Fruit fly (Drosophila melanogaster) whole organism, embryonic: ENCODE measurements around the gene Mec2.

ENCODE experiments used
- Aef1 ChIP-seq: fragments of 200-800 bp; sonication (Bioruptor generic); IDR thresholded peaks from 3 replicates; pipeline ENCODE4 v1.3.6; 2022; ENCODE audit warnings: missing biosample characterization, missing genetic modification characterization
- CG10274 ChIP-seq: fragments of 200-800 bp; sonication (Bioruptor generic); optimal IDR thresholded peaks from 3 replicates; lab custom pipeline; 2017; ENCODE audit warnings: missing biosample characterization, mild to moderate bottlenecking, missing genetic modification characterization
- CG12104 ChIP-seq: fragments of 200-800 bp; sonication (Bioruptor generic); optimal IDR thresholded peaks from 3 replicates; lab custom pipeline; 2016; ENCODE audit warnings: missing biosample characterization, missing genetic modification characterization
- CG13894 ChIP-seq: fragments of 200-800 bp; sonication (Bioruptor generic); optimal IDR thresholded peaks from 3 replicates; lab custom pipeline; 2018; ENCODE audit warnings: missing biosample characterization, mild to moderate bottlenecking, missing genetic modification characterization, moderate library complexity
- CG14710 ChIP-seq: fragments of 200-800 bp; sonication (Bioruptor generic); optimal IDR thresholded peaks from 3 replicates; lab custom pipeline; 2019; ENCODE audit warnings: missing biosample characterization, mild to moderate bottlenecking, missing genetic modification characterization, moderate library complexity
- CG15011 ChIP-seq: fragments of 200-800 bp; sonication (Bioruptor generic); optimal IDR thresholded peaks from 3 replicates; lab custom pipeline; 2018; ENCODE audit warnings: missing biosample characterization, mild to moderate bottlenecking, missing genetic modification characterization
- CG15696 ChIP-seq: fragments of 200-800 bp; sonication (Bioruptor generic); optimal IDR thresholded peaks from 2 replicates; lab custom pipeline; 2019; ENCODE audit warnings: missing biosample characterization, mild to moderate bottlenecking, missing genetic modification characterization, moderate library complexity
- CG1602 ChIP-seq: fragments of 200-800 bp; sonication (Bioruptor generic); optimal IDR thresholded peaks from 3 replicates; lab custom pipeline; 2016; ENCODE audit warnings: missing biosample characterization, missing genetic modification characterization
- CG17359 ChIP-seq: fragments of 200-800 bp; sonication (Bioruptor generic); optimal IDR thresholded peaks from 3 replicates; lab custom pipeline; 2018; ENCODE audit warnings: missing biosample characterization, mild to moderate bottlenecking, missing genetic modification characterization, moderate library complexity
- CG17385 ChIP-seq: fragments of 200-800 bp; sonication (Bioruptor generic); optimal IDR thresholded peaks from 3 replicates; lab custom pipeline; 2018; ENCODE audit warnings: missing biosample characterization, mild to moderate bottlenecking, missing genetic modification characterization
- CG2678 ChIP-seq: fragments of 200-800 bp; sonication (Bioruptor generic); optimal IDR thresholded peaks from 3 replicates; lab custom pipeline; 2019; ENCODE audit warnings: missing biosample characterization, mild to moderate bottlenecking, missing genetic modification characterization, moderate library complexity
- CG32767 ChIP-seq: fragments of 200-800 bp; sonication (Bioruptor generic); IDR thresholded peaks from 2 replicates; pipeline ENCODE4 v1.3.6; 2022; ENCODE audit warnings: missing biosample characterization, missing genetic modification characterization
- CG33213 ChIP-seq: fragments of 200-800 bp; sonication (Bioruptor generic); optimal IDR thresholded peaks from 3 replicates; lab custom pipeline; 2016; ENCODE audit warnings: missing biosample characterization, missing genetic modification characterization
- CG3726 ChIP-seq: fragments of 200-800 bp; sonication (Bioruptor generic); IDR thresholded peaks from 3 replicates; pipeline ENCODE4, ENCODE4 v1.3.6; 2022; ENCODE audit warnings: missing biosample characterization, missing genetic modification characterization
- CG4282 ChIP-seq: fragments of 200-800 bp; sonication (Bioruptor generic); optimal IDR thresholded peaks from 2 replicates; lab custom pipeline; 2016; ENCODE audit warnings: missing biosample characterization, missing genetic modification characterization
- CG4820 ChIP-seq: fragments of 200-800 bp; sonication (Bioruptor generic); optimal IDR thresholded peaks from 3 replicates; lab custom pipeline; 2016; ENCODE audit warnings: missing biosample characterization, missing genetic modification characterization
- CG5180 ChIP-seq: fragments of 200-800 bp; sonication (Bioruptor generic); optimal IDR thresholded peaks from 3 replicates; lab custom pipeline; 2017; ENCODE audit warnings: missing biosample characterization, missing genetic modification characterization, mild to moderate bottlenecking, moderate library complexity, missing genetic modification reagents
- CG7271 ChIP-seq: fragments of 200-800 bp; sonication (Bioruptor generic); optimal IDR thresholded peaks from 2 replicates; lab custom pipeline; 2018; ENCODE audit warnings: missing biosample characterization, mild to moderate bottlenecking, missing genetic modification characterization, moderate library complexity
- CG8290 ChIP-seq, 3 experiments: fragments of 200-800 bp; sonication (Bioruptor generic); optimal IDR thresholded peaks; 2 replicates each; lab custom pipeline; 2016 to 2019; ENCODE audit warnings: missing biosample characterization in 3 of 3, missing genetic modification characterization in 3 of 3, mild to moderate bottlenecking in 2 of 3, moderate library complexity in 1 of 3
- CG9727 ChIP-seq: fragments of 200-800 bp; sonication (Bioruptor generic); optimal IDR thresholded peaks from 3 replicates; lab custom pipeline; 2017; ENCODE audit warnings: missing biosample characterization, mild to moderate bottlenecking, missing genetic modification characterization
- CHES-1-like ChIP-seq: fragments of 200-800 bp; sonication (Bioruptor generic); optimal IDR thresholded peaks from 2 replicates; lab custom pipeline; 2016; ENCODE audit warnings: missing biosample characterization, missing genetic modification characterization
- CTCF ChIP-seq: fragments of 200-800 bp; sonication (Bioruptor generic); optimal IDR thresholded peaks from 2 replicates; lab custom pipeline; 2017; ENCODE audit warnings: missing biosample characterization, mild to moderate bottlenecking, missing genetic modification characterization, moderate library complexity
- Deaf1 ChIP-seq: fragments of 200-800 bp; optimal IDR thresholded peaks from 3 replicates; lab custom pipeline; 2019; ENCODE audit warnings: missing biosample characterization, mild to moderate bottlenecking, missing genetic modification characterization, moderate library complexity
- Dp ChIP-seq: fragments of 200-800 bp; sonication (Bioruptor generic); optimal IDR thresholded peaks from 2 replicates; lab custom pipeline; 2018; ENCODE audit warnings: missing biosample characterization, mild to moderate bottlenecking, missing genetic modification characterization, moderate library complexity
- Dref ChIP-seq: fragments of 200-800 bp; sonication (Bioruptor generic); IDR thresholded peaks from 2 replicates; pipeline ENCODE4 v1.3.6; 2022; ENCODE audit warnings: missing biosample characterization, missing genetic modification characterization
- Fer2 ChIP-seq: fragments of 200-800 bp; sonication (Bioruptor generic); optimal IDR thresholded peaks from 2 replicates; lab custom pipeline; 2018; ENCODE audit warnings: missing biosample characterization, mild to moderate bottlenecking, missing genetic modification characterization, moderate library complexity
- Hr51 ChIP-seq, 2 experiments: fragments of 200-800 bp; sonication (Bioruptor generic); optimal IDR thresholded peaks; 2 replicates in 1 of 2; 3 replicates in 1 of 2; lab custom pipeline; 2016 to 2018; ENCODE audit warnings: missing biosample characterization in 2 of 2, missing genetic modification characterization in 2 of 2, mild to moderate bottlenecking in 1 of 2, moderate library complexity in 1 of 2
- Mrtf ChIP-seq: fragments of 200-800 bp; sonication (Bioruptor generic); IDR thresholded peaks from 3 replicates; pipeline ENCODE4 v1.3.6; 2022; ENCODE audit warnings: missing biosample characterization, missing genetic modification characterization
- Opbp ChIP-seq: fragments of 200-800 bp; sonication (Bioruptor generic); IDR thresholded peaks from 3 replicates; pipeline ENCODE4 v1.3.6; 2022; ENCODE audit warnings: missing biosample characterization, missing genetic modification characterization; ENCODE audit not compliant: partially characterized antibody
- PHDP ChIP-seq: fragments of 200-800 bp; sonication (Bioruptor generic); optimal IDR thresholded peaks from 3 replicates; lab custom pipeline; 2018; ENCODE audit warnings: missing biosample characterization, mild to moderate bottlenecking, missing genetic modification characterization, moderate library complexity
- Six4 ChIP-seq: fragments of 200-800 bp; sonication (Bioruptor generic); optimal IDR thresholded peaks from 2 replicates; lab custom pipeline; 2016; ENCODE audit warnings: missing biosample characterization, missing genetic modification characterization
- Trl ChIP-seq, 3 experiments: fragments of >200 bp in 2 of 3; fragments of 200-800 bp in 1 of 3; sonication (Bioruptor generic) in 1 of 3; optimal IDR thresholded peaks; 2 replicates in 1 of 3; 3 replicates in 2 of 3; lab custom pipeline; 2016 to 2017; ENCODE audit warnings: missing biosample characterization in 1 of 3, missing genetic modification characterization in 1 of 3
- Usf ChIP-seq: fragments of 200-800 bp; sonication (Bioruptor generic); optimal IDR thresholded peaks from 2 replicates; lab custom pipeline; 2017; ENCODE audit warnings: missing genotype, missing biosample characterization, missing genetic modification characterization
- bowl ChIP-seq: fragments of 200-800 bp; sonication (Bioruptor generic); IDR thresholded peaks from 2 replicates; pipeline ENCODE4 v1.3.6; 2022; ENCODE audit warnings: missing biosample characterization, missing genetic modification characterization
- bsh ChIP-seq, 2 experiments: fragments of 200-800 bp; sonication (Bioruptor generic); optimal IDR thresholded peaks; 2 replicates each; lab custom pipeline; 2017 to 2018; ENCODE audit warnings: mild to moderate bottlenecking in 2 of 2, missing biosample characterization in 2 of 2, missing genetic modification characterization in 2 of 2, moderate library complexity in 1 of 2
- crp ChIP-seq, 2 experiments: fragments of 200-800 bp; sonication (Bioruptor generic); optimal IDR thresholded peaks; 2 replicates in 1 of 2; 3 replicates in 1 of 2; lab custom pipeline; 2017; ENCODE audit warnings: missing biosample characterization in 2 of 2, missing genetic modification characterization in 2 of 2, mild to moderate bottlenecking in 1 of 2, moderate library complexity in 1 of 2
- gcm2 ChIP-seq: fragments of 200-800 bp; sonication (Bioruptor generic); optimal IDR thresholded peaks from 2 replicates; lab custom pipeline; 2016; ENCODE audit warnings: missing biosample characterization, missing genetic modification characterization
- gsb ChIP-seq: fragments of 200-800 bp; sonication (Bioruptor generic); IDR thresholded peaks from 2 replicates; pipeline ENCODE4 v1.3.6; 2022; ENCODE audit warnings: missing biosample characterization, missing genetic modification characterization
- hbn ChIP-seq: fragments of 200-800 bp; sonication (Bioruptor generic); IDR thresholded peaks from 2 replicates; pipeline ENCODE4 v1.3.6; 2022; ENCODE audit warnings: missing biosample characterization, missing genetic modification characterization; ENCODE audit not compliant: partially characterized antibody
- jigr1 ChIP-seq: fragments of 200-800 bp; sonication (Bioruptor generic); IDR thresholded peaks from 3 replicates; pipeline ENCODE4 v1.3.6; 2022; ENCODE audit warnings: missing biosample characterization, missing genetic modification characterization
- pita ChIP-seq: fragments of 200-800 bp; sonication (Bioruptor generic); optimal IDR thresholded peaks from 2 replicates; lab custom pipeline; 2017; ENCODE audit warnings: missing biosample characterization, mild to moderate bottlenecking, missing genetic modification characterization
- sd ChIP-seq: fragments of 200-800 bp; sonication (Bioruptor generic); optimal IDR thresholded peaks from 3 replicates; lab custom pipeline; 2018; ENCODE audit warnings: missing biosample characterization, mild to moderate bottlenecking, missing genetic modification characterization, moderate library complexity
- sob ChIP-seq: fragments of 200-800 bp; sonication (Bioruptor generic); IDR thresholded peaks from 2 replicates; pipeline ENCODE4 v1.3.6; 2022; ENCODE audit warnings: missing biosample characterization, missing genetic modification characterization
- tx ChIP-seq: fragments of 200-800 bp; sonication (Bioruptor generic); optimal IDR thresholded peaks from 2 replicates; lab custom pipeline; 2016; ENCODE audit warnings: missing biosample characterization, missing genetic modification characterization
- unc-4 ChIP-seq: fragments of 200-800 bp; sonication (Bioruptor generic); IDR thresholded peaks from 2 replicates; pipeline ENCODE4 v1.3.6; 2022; ENCODE audit warnings: missing biosample characterization, missing genetic modification characterization; ENCODE audit not compliant: partially characterized antibody
- wdn ChIP-seq: fragments of 200-800 bp; sonication (Bioruptor generic); IDR thresholded peaks from 2 replicates; pipeline ENCODE4 v1.3.6; 2022; ENCODE audit warnings: missing biosample characterization, missing genetic modification characterization
- wor ChIP-seq: fragments of 200-800 bp; sonication (Bioruptor generic); IDR thresholded peaks from 2 replicates; pipeline ENCODE4 v1.3.6; 2022; ENCODE audit warnings: missing biosample characterization, missing genetic modification characterization

Gene Mec2

dm6 chrX:19154998-19155397 lies 32.8 kb upstream of the Mec2 start (continued):
- TF ChIP-seq tx: peak; percentile 74
- TF ChIP-seq, all 482 proteins: peak for 374

DNA sequence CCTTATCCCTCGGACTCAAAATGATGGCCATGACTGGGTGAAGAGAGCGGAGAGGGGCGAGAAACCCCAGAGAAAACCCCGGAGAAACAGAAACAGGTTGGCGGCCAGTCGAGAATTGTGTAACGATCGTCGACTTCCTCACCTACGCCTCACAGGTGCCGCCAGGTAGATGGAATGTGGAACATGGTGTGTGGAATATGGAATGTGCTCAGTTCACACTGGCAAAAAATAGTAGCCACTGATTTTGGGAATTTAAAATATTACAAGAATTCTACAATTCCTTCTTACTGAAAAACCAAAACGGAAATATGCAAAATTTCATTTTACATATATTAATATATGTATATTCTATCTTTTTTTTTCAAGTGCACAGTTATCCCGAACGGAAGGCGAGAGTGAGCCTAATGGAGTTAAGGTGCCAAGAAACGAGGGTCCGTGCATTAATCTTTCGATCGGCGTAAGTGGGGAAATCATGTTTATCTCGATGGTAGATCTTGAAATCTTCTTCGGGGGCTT lies 31.9 kb upstream of the Mec2 start:
- peak; percentile 83 for TF ChIP-seq CG4820 (GFP tag; lab: Kevin White, UChicago)
- peak in 1 of 2 experiments; percentile 20 for TF ChIP-seq Trl (optimal IDR thresholded peaks at IDR 0.05; lab: Kevin White, UChicago)
- TF ChIP-seq Trl (GFP tag; optimal IDR thresholded peaks at IDR 0.05; lab: Kevin White, UChicago): peak; percentile 54
- TF ChIP-seq jigr1 (GFP tag; lab: Robert Waterston, UW): no peak
- peak; percentile 59 to 64 for TF ChIP-seq Hr51 (GFP tag; optimal IDR thresholded peaks at IDR 0.05; lab: Kevin White, UChicago)
- TF ChIP-seq Six4: peak; percentile 79
- TF ChIP-seq Dref (GFP tag; lab: Robert Waterston, UW): no peak
- TF ChIP-seq hbn (GFP tag; lab: Robert Waterston, UW): no peak
- no peak for TF ChIP-seq Dp (GFP tag; lab: Kevin White, UChicago)
- TF ChIP-seq gsb (GFP tag; lab: Robert Waterston, UW): peak; percentile 54; the same call in 1 of the 2 replicates
- TF ChIP-seq bowl (GFP tag; lab: Robert Waterston, UW): no peak
- peak; percentile 76 for TF ChIP-seq PHDP (tag; lab: Kevin White, UChicago)
- TF ChIP-seq CG1602 (GFP tag; lab: Kevin White, UChicago): peak; percentile 84
- TF ChIP-seq CG13894: peak; percentile 40
- peak; percentile 63 for TF ChIP-seq CG15011 (GFP tag; lab: Kevin White, UChicago)
- peak; percentile 52; the same call in 1 of the 2 replicates for TF ChIP-seq CG32767 (GFP tag; lab: Robert Waterston, UW)
- TF ChIP-seq CG17359 (tag; lab: Kevin White, UChicago): peak; percentile 73
- no peak for TF ChIP-seq gcm2 (GFP tag; lab: Kevin White, UChicago)
- 0 out of 2 replicates have a peak, but pooled peaks have one; percentile 29 for TF ChIP-seq wor (GFP tag; lab: Robert Waterston, UW)
- TF ChIP-seq CG17385 (GFP tag; lab: Kevin White, UChicago): peak; percentile 72
- TF ChIP-seq wdn: peak; percentile 55
- TF ChIP-seq Aef1 (GFP tag; lab: Robert Waterston, UW): peak; percentile 46; the same call in 2 of the 3 replicates
- peak in 1 of 2 experiments; percentile 20 for TF ChIP-seq crp (GFP tag; optimal IDR thresholded peaks at IDR 0.05; lab: Kevin White, UChicago)
- TF ChIP-seq CG10274 (GFP tag; lab: Kevin White, UChicago): peak; percentile 47
- TF ChIP-seq pita (GFP tag; lab: Kevin White, UChicago): no peak
- no peak for TF ChIP-seq unc-4 (GFP tag; lab: Robert Waterston, UW)
- peak; percentile 65; the same call in 2 of the 3 replicates for TF ChIP-seq Mrtf (GFP tag; lab: Robert Waterston, UW)
- TF ChIP-seq CG5180 (GFP tag; lab: Kevin White, UChicago): peak; percentile 63
- peak; percentile 77; the same call in 2 of the 3 replicates for TF ChIP-seq CG3726 (GFP tag; lab: Robert Waterston, UW)
- peak; percentile 57 to 89 for TF ChIP-seq bsh (GFP tag; optimal IDR thresholded peaks at IDR 0.05; lab: Kevin White, UChicago)
- peak; percentile 79 for TF ChIP-seq CG7271
- TF ChIP-seq CHES-1-like (GFP tag; lab: Kevin White, UChicago): no peak
- TF ChIP-seq sob (GFP tag; lab: Robert Waterston, UW): peak; percentile 80
- TF ChIP-seq Opbp (GFP tag; lab: Robert Waterston, UW): no peak
- TF ChIP-seq CG15696 (tag; lab: Kevin White, UChicago): peak; percentile 99
- TF ChIP-seq CG2678: peak; percentile 85
- TF ChIP-seq CG8290 (GFP tag; optimal IDR thresholded peaks at IDR 0.05; lab: Kevin White, UChicago): peak; percentile 72
- peak; percentile 0 to 74 for TF ChIP-seq CG8290 (tag; optimal IDR thresholded peaks at IDR 0.05; lab: Kevin White, UChicago)
- TF ChIP-seq CG12104 (GFP tag; lab: Kevin White, UChicago): peak; percentile 80
- peak; percentile 48 for TF ChIP-seq Fer2 (tag; lab: Kevin White, UChicago)
- TF ChIP-seq sd (tag; lab: Kevin White, UChicago): peak; percentile 87
- TF ChIP-seq CG33213 (GFP tag; lab: Kevin White, UChicago): peak; percentile 5
- TF ChIP-seq Deaf1 (tag; lab: Kevin White, UChicago): peak; percentile 48
- TF ChIP-seq CTCF (GFP tag; lab: Kevin White, UChicago): no peak
- peak; percentile 93 for TF ChIP-seq CG14710 (tag; lab: Kevin White, UChicago)
- TF ChIP-seq Usf (GFP tag; lab: Kevin White, UChicago): peak; percentile 71
- TF ChIP-seq CG4282 (GFP tag; lab: Kevin White, UChicago): no peak
- peak; percentile 96 for TF ChIP-seq CG9727 (GFP tag; lab: Kevin White, UChicago)
